Fruit fly (Drosophila melanogaster) whole organism, pupa: ENCODE measurements around the gene CG5674.

Source experiments
- CG12605 ChIP-seq: fragments of 200-800 bp; sonication (Bioruptor generic); IDR thresholded peaks from 2 replicates; pipeline ENCODE4 v1.3.6; 2022; ENCODE audit warnings: missing biosample characterization, missing genetic modification characterization
- CG13204 ChIP-seq: fragments of 200-800 bp; sonication (Bioruptor generic); optimal IDR thresholded peaks from 2 replicates; lab custom pipeline; 2018; ENCODE audit warnings: missing biosample characterization, mild to moderate bottlenecking, missing genetic modification characterization, moderate library complexity
- CG14655 ChIP-seq: fragments of 200-800 bp; sonication (Bioruptor generic); optimal IDR thresholded peaks from 3 replicates; lab custom pipeline; 2017; ENCODE audit warnings: mild to moderate bottlenecking, missing biosample characterization, missing genetic modification reagents, missing genetic modification characterization
- CG15710 ChIP-seq: fragments of 200-800 bp; sonication (Bioruptor generic); optimal IDR thresholded peaks from 2 replicates; lab custom pipeline; 2018; ENCODE audit warnings: missing biosample characterization, mild to moderate bottlenecking, missing genetic modification characterization, moderate library complexity
- CG17806 ChIP-seq: fragments of 200-800 bp; sonication (Bioruptor generic); optimal IDR thresholded peaks from 2 replicates; lab custom pipeline; 2018; ENCODE audit warnings: missing biosample characterization, mild to moderate bottlenecking, missing genetic modification characterization, moderate library complexity
- CG32121 ChIP-seq: fragments of 200-800 bp; sonication (Bioruptor generic); IDR thresholded peaks from 2 replicates; pipeline ENCODE4 v1.3.6; 2022; ENCODE audit warnings: missing biosample characterization, missing genetic modification characterization
- CG34367 ChIP-seq: fragments of 200-800 bp; sonication (Bioruptor generic); optimal IDR thresholded peaks from 2 replicates; lab custom pipeline; 2018; ENCODE audit warnings: missing biosample characterization, mild to moderate bottlenecking, missing genetic modification characterization
- CG8301 ChIP-seq: fragments of 200-800 bp; sonication (Bioruptor generic); optimal IDR thresholded peaks from 2 replicates; lab custom pipeline; 2018; ENCODE audit warnings: missing biosample characterization, mild to moderate bottlenecking, missing genetic modification characterization
- CG9948 ChIP-seq: fragments of 200-800 bp; sonication (Bioruptor generic); optimal IDR thresholded peaks from 2 replicates; lab custom pipeline; 2018; ENCODE audit warnings: missing biosample characterization, mild to moderate bottlenecking, missing genetic modification characterization, moderate library complexity
- EcR ChIP-seq: fragments of 200-800 bp; sonication (Bioruptor generic); optimal IDR thresholded peaks from 3 replicates; lab custom pipeline; 2019; ENCODE audit warnings: missing biosample characterization, missing genetic modification characterization, mild to moderate bottlenecking, moderate library complexity, missing genetic modification reagents
- Pif1A ChIP-seq: fragments of 200-800 bp; sonication (Bioruptor generic); optimal IDR thresholded peaks from 3 replicates; lab custom pipeline; 2016; ENCODE audit warnings: missing biosample characterization, missing genetic modification characterization
- Pif1B ChIP-seq: fragments of 200-800 bp; sonication (Bioruptor generic); optimal IDR thresholded peaks from 3 replicates; lab custom pipeline; 2016; ENCODE audit warnings: missing biosample characterization, missing genetic modification characterization
- gl ChIP-seq: fragments of 200-800 bp; sonication (Bioruptor generic); optimal IDR thresholded peaks from 2 replicates; lab custom pipeline; 2018; ENCODE audit warnings: missing biosample characterization, mild to moderate bottlenecking, missing genetic modification characterization
- rn ChIP-seq: fragments of 200-800 bp; sonication (Bioruptor generic); IDR thresholded peaks from 2 replicates; pipeline ENCODE4 v1.3.6; 2022; ENCODE audit warnings: missing biosample characterization, missing genetic modification characterization

DNA sequence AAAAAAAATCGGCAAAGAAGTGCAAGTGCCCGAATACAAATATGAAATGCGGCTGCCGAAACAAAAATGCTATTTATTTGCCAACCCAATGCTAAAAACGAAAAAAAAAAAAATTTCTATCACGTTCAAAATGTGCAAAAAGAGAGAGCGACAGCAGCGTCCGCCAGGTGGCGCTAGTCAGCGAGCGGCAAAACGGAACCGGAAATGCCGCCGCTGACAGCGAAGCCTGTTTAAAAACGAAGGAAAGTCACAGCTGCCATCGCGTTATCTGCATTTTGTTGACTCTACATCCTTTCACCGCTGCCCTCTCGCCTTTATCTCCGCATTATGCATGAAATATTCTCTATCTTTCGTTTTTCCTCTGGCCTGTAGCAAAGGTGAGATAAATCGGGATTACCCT lies 3.0 kb upstream of the CG5674 start:
- TF ChIP-seq Pif1B (GFP tag; lab: Kevin White, UChicago) = no peak
- no peak for TF ChIP-seq CG15710 (tag; lab: Kevin White, UChicago)
- TF ChIP-seq CG34367 = no peak
- TF ChIP-seq rn (GFP tag; lab: Robert Waterston, UW) = no peak
- TF ChIP-seq EcR (GFP tag; lab: Kevin White, UChicago) = no peak
- no peak for TF ChIP-seq CG14655
- no peak for TF ChIP-seq CG8301 (tag; lab: Kevin White, UChicago)
- no peak for TF ChIP-seq CG9948 (tag; lab: Kevin White, UChicago)
- no peak for TF ChIP-seq CG13204 (GFP tag; lab: Kevin White, UChicago)
- no peak for TF ChIP-seq CG12605 (GFP tag; lab: Robert Waterston, UW)
- TF ChIP-seq CG17806 (tag; lab: Kevin White, UChicago) = no peak
- no peak for TF ChIP-seq gl (tag; lab: Kevin White, UChicago)
- no peak for TF ChIP-seq Pif1A (GFP tag; lab: Kevin White, UChicago)
- TF ChIP-seq CG32121 (GFP tag; lab: Robert Waterston, UW) = no peak
